Fruit fly (Drosophila melanogaster): ENCODE results near the gene CG9813.

The CG9813 gene

DNA sequence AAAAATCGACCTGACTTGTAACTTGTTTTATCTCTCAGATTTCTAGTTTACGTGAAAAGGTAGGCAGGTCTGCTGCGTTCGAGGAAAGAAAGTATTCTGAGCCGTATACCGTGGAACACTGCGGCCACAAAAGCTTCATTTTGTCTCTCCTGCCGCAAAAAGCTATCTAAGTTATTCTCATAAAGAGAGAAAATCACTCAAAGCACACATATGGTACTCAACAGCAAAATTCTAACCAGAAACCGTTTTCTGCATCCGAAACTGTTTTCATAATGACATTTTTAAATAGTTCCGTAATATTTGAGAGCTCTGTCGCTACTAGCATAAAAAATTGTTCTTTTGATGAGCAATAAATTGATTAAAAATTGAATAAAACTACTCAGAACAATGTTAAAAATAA is at the start of gene CG9813, which contains the start of gene CG8870:
Gene CG9813, minus strand, starts transcription at position 101 of the 400 bp plus-strand sequence.
Gene CG8870, plus strand, starts transcription at position 168 of the 400 bp plus-strand sequence.
- no peak for TF ChIP-seq CG8159 (tag; optimal IDR thresholded peaks at IDR 0.05)
- no peak for TF ChIP-seq CG10348 (GFP tag; IDR thresholded peaks at IDR 0.05)
- TF ChIP-seq gl (tag; optimal IDR thresholded peaks at IDR 0.05), result no peak
- TF ChIP-seq CG9948 (tag; optimal IDR thresholded peaks at IDR 0.05), result no peak
- no peak for TF ChIP-seq Pif1A (GFP tag; optimal IDR thresholded peaks at IDR 0.05)
- TF ChIP-seq D1 (tag; optimal IDR thresholded peaks at IDR 0.05), result no peak
- no peak for TF ChIP-seq CG4496 (GFP tag; IDR thresholded peaks at IDR 0.05)
- no peak for TF ChIP-seq CG14655 (GFP tag; optimal IDR thresholded peaks at IDR 0.05)
- no peak for TF ChIP-seq Snoo (tag; optimal IDR thresholded peaks at IDR 0.05)
- TF ChIP-seq fd96Ca (GFP tag; IDR thresholded peaks at IDR 0.05), result no peak
- TF ChIP-seq rn (GFP tag; IDR thresholded peaks at IDR 0.05), result no peak
- TF ChIP-seq CG17806 (tag; optimal IDR thresholded peaks at IDR 0.05), result no peak
- TF ChIP-seq CG15710 (tag; optimal IDR thresholded peaks at IDR 0.05), result no peak
- TF ChIP-seq CG13204 (GFP tag; optimal IDR thresholded peaks at IDR 0.05), result no peak
- no peak for TF ChIP-seq CG32121 (GFP tag; IDR thresholded peaks at IDR 0.05)
- TF ChIP-seq CG34367 (tag; optimal IDR thresholded peaks at IDR 0.05), result no peak
- TF ChIP-seq Ets98B (GFP tag; IDR thresholded peaks at IDR 0.05), result no peak
- TF ChIP-seq CG12605 (GFP tag; IDR thresholded peaks at IDR 0.05), result no peak
- TF ChIP-seq Pif1B (GFP tag; optimal IDR thresholded peaks at IDR 0.05), result no peak

- TF ChIP-seq CG14655 (GFP tag; optimal IDR thresholded peaks at IDR 0.05) (peak; percentile 82), CG34367 (tag; optimal IDR thresholded peaks at IDR 0.05) (peak; percentile 61), CG8159 (tag; optimal IDR thresholded peaks at IDR 0.05) (peak; percentile 66), CG32121 (GFP tag; IDR thresholded peaks at IDR 0.05) (peak; percentile 75), CG17806 (tag; optimal IDR thresholded peaks at IDR 0.05) (peak; percentile 75), Pif1B (GFP tag; optimal IDR thresholded peaks at IDR 0.05) (peak; percentile 53), Snoo (tag; optimal IDR thresholded peaks at IDR 0.05) (peak; percentile 35), CG9948 (tag; optimal IDR thresholded peaks at IDR 0.05) (peak; percentile 65), CG4496 (GFP tag; IDR thresholded peaks at IDR 0.05) (peak; percentile 84), CG15710 (tag; optimal IDR thresholded peaks at IDR 0.05) (peak; percentile 60), rn (GFP tag; IDR thresholded peaks at IDR 0.05) (0 out of 2 replicates have a peak, but pooled peaks have one; percentile 24), Pif1A (GFP tag; optimal IDR thresholded peaks at IDR 0.05) (peak; percentile 71), CG12605 (GFP tag; IDR thresholded peaks at IDR 0.05) (peak; percentile 63), CG8301 (tag; optimal IDR thresholded peaks at IDR 0.05) (peak; percentile 77), CG10348 (GFP tag; IDR thresholded peaks at IDR 0.05) (peak; percentile 40; the same call in 1 of the 2 replicates), fd96Ca (GFP tag; IDR thresholded peaks at IDR 0.05) (no peak), gl (tag; optimal IDR thresholded peaks at IDR 0.05) (no peak), Ets98B (GFP tag; IDR thresholded peaks at IDR 0.05) (peak; percentile 70), EcR (GFP tag; optimal IDR thresholded peaks at IDR 0.05) (no peak), D1 (tag; optimal IDR thresholded peaks at IDR 0.05) (no peak), CG13204 (GFP tag; optimal IDR thresholded peaks at IDR 0.05) (no peak)
Observed at dm6 chr3R:13428341-13429040, 48.9 kb upstream of the CG9813 start.

- TF ChIP-seq Pif1A (GFP tag; optimal IDR thresholded peaks at IDR 0.05), result no peak
- TF ChIP-seq CG12605 (GFP tag; IDR thresholded peaks at IDR 0.05), result no peak
- TF ChIP-seq CG34367 (tag; optimal IDR thresholded peaks at IDR 0.05), result peak; percentile 12
- no peak for TF ChIP-seq fd96Ca (GFP tag; IDR thresholded peaks at IDR 0.05)
- peak; percentile 68 for TF ChIP-seq CG8159 (tag; optimal IDR thresholded peaks at IDR 0.05)
- peak; percentile 12 for TF ChIP-seq CG17806 (tag; optimal IDR thresholded peaks at IDR 0.05)
- peak; percentile 52 for TF ChIP-seq CG15710 (tag; optimal IDR thresholded peaks at IDR 0.05)
- no peak for TF ChIP-seq CG32121 (GFP tag; IDR thresholded peaks at IDR 0.05)
- no peak for TF ChIP-seq EcR (GFP tag; optimal IDR thresholded peaks at IDR 0.05)
- TF ChIP-seq CG9948 (tag; optimal IDR thresholded peaks at IDR 0.05), result peak; percentile 59
- TF ChIP-seq CG10348 (GFP tag; IDR thresholded peaks at IDR 0.05), result no peak
- peak; percentile 66 for TF ChIP-seq CG8301 (tag; optimal IDR thresholded peaks at IDR 0.05)
- peak; percentile 72 for TF ChIP-seq CG14655 (GFP tag; optimal IDR thresholded peaks at IDR 0.05)
- no peak for TF ChIP-seq Snoo (tag; optimal IDR thresholded peaks at IDR 0.05)
- no peak for TF ChIP-seq CG13204 (GFP tag; optimal IDR thresholded peaks at IDR 0.05)
Observed at dm6 chr3R:13425470-13426033, 46.0 kb upstream of the CG9813 start, which contains the start of gene Act87E. Act87E (plus strand) TSS chr3R:13425983.

DNA sequence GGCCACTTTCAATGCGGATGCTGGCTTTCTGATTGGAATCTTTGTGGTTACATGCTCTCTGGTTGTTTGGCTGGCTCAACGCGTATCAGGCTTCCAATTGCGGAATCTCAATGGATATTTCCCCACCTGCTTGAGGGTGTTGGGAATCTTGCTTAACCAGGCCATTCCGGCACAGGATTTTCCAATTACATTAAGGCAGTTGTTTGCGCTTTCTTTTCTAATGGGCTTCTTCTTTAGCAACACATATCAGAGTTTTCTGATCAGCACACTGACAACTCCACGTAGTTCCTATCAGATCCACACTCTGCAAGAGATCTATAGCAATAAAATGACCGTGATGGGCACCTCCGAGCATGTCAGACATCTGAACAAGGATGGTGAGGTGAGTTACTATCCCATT is 42.6 kb upstream of the CG9813 start:
- no peak for TF ChIP-seq CG17806 (tag; optimal IDR thresholded peaks at IDR 0.05)
- TF ChIP-seq CG14655 (GFP tag; optimal IDR thresholded peaks at IDR 0.05), result no peak
- TF ChIP-seq Pif1B (GFP tag; optimal IDR thresholded peaks at IDR 0.05), result no peak
- no peak for TF ChIP-seq rn (GFP tag; IDR thresholded peaks at IDR 0.05)
- no peak for TF ChIP-seq CG15710 (tag; optimal IDR thresholded peaks at IDR 0.05)
- no peak for TF ChIP-seq CG8159 (tag; optimal IDR thresholded peaks at IDR 0.05)
- no peak for TF ChIP-seq CG4496 (GFP tag; IDR thresholded peaks at IDR 0.05)
- TF ChIP-seq CG9948 (tag; optimal IDR thresholded peaks at IDR 0.05), result no peak
- no peak for TF ChIP-seq gl (tag; optimal IDR thresholded peaks at IDR 0.05)
- TF ChIP-seq CG32121 (GFP tag; IDR thresholded peaks at IDR 0.05), result no peak
- TF ChIP-seq D1 (tag; optimal IDR thresholded peaks at IDR 0.05), result no peak
- TF ChIP-seq Pif1A (GFP tag; optimal IDR thresholded peaks at IDR 0.05), result no peak
- no peak for TF ChIP-seq CG34367 (tag; optimal IDR thresholded peaks at IDR 0.05)
- TF ChIP-seq CG12605 (GFP tag; IDR thresholded peaks at IDR 0.05), result no peak
- no peak for TF ChIP-seq Ets98B (GFP tag; IDR thresholded peaks at IDR 0.05)
- no peak for TF ChIP-seq CG13204 (GFP tag; optimal IDR thresholded peaks at IDR 0.05)

dm6 chr3R:13419979-13420378 is 40.4 kb upstream of the CG9813 start, which contains the start of gene Ir87a:
Ir87a (plus strand) TSS chr3R:13420279.
- no peak for TF ChIP-seq D1 (tag; optimal IDR thresholded peaks at IDR 0.05)
- no peak for TF ChIP-seq gl (tag; optimal IDR thresholded peaks at IDR 0.05)

Measured in whole organism, pupa.